Worm (Caenorhabditis elegans) whole organism, midembryonic: ENCODE results near the gene meg-4.

Experiments
- T22C8.4 ChIP-seq: fragments of 200-800 bp; sonication (Bioruptor generic); IDR thresholded peaks from 2 replicates; pipeline ENCODE4 v1.3.6; 2022; ENCODE audit warnings: missing genetic modification characterization, missing compliant biosample characterization
- cog-1 ChIP-seq: sonication (generic microtip); optimal IDR thresholded peaks from 2 replicates; lab custom pipeline; 2016; ENCODE audit warnings: missing genetic modification characterization, missing compliant biosample characterization
- flt-1 ChIP-seq: fragments of 200-800 bp; sonication (Bioruptor generic); IDR thresholded peaks from 2 replicates; pipeline ENCODE4 v1.3.6; 2022; ENCODE audit warnings: missing genetic modification characterization, missing compliant biosample characterization
- klf-2 ChIP-seq: fragments of 200-800 bp; sonication (Bioruptor generic); conservative IDR thresholded peaks from 2 replicates; pipeline ENCODE4 v1.3.6; 2022; ENCODE audit warnings: missing genetic modification reagents, missing genetic modification characterization, missing compliant biosample characterization
- med-1 ChIP-seq: sonication (generic microtip); optimal IDR thresholded peaks from 2 replicates; lab custom pipeline; 2017; ENCODE audit warnings: missing genetic modification characterization, mild to moderate bottlenecking, missing compliant biosample characterization, antibody characterized with exemption, missing genetic modification reagents; ENCODE audit not compliant: insufficient read depth
- ref-1 ChIP-seq: fragments of 200-800 bp; sonication (Bioruptor generic); conservative IDR thresholded peaks from 2 replicates; pipeline ENCODE4 v1.3.6; 2022; ENCODE audit warnings: missing genetic modification reagents, missing genetic modification characterization, missing compliant biosample characterization
- tab-1 ChIP-seq: fragments of 200-800 bp; sonication (Bioruptor generic); IDR thresholded peaks from 2 replicates; pipeline ENCODE4 v1.3.6; 2022; ENCODE audit warnings: missing genetic modification characterization, missing compliant biosample characterization
- ztf-23 ChIP-seq: fragments of 200-800 bp; sonication (Bioruptor generic); IDR thresholded peaks from 2 replicates; pipeline ENCODE4 v1.3.6; 2022; ENCODE audit warnings: missing genetic modification reagents, missing genetic modification characterization, missing compliant biosample characterization
- ztf-29 ChIP-seq: fragments of 200-800 bp; sonication (Bioruptor generic); IDR thresholded peaks from 2 replicates; pipeline ENCODE4 v1.3.6; 2022; ENCODE audit warnings: missing genetic modification reagents, missing genetic modification characterization, missing compliant biosample characterization

meg-4 gene

DNA sequence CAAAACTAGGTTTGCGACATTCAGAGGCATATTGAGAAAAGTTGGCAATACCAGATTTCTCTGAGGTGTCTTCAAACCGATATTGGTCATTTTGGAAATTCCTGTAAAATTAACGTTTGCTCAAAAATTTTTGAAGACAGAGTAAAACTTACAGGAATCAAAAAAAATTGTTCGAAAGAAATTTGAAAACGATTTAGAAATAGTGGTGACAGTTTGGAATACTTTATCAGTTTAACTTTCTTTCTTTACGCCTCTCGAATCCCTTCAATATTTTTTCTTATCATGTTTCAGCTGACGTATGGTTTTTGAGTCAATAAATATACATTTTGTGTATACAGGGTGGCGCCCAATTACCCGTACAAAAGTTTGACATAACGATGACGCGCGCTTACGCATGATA lies 35.7 kb downstream of the meg-4 start, which contains the start of gene fbxa-53:
Gene fbxa-53 (minus strand): TSS at position 101 of the 400 bp plus-strand sequence.
- no peak for TF ChIP-seq ztf-23 (GFP tag; lab: Robert Waterston, UW)

ce11 chrX:1720359-1720758 lies 37.6 kb downstream of the meg-4 start, which contains the start of gene F07G6.8:
TSS of gene F07G6.8 (minus strand) at chrX:1720459.
- no peak for TF ChIP-seq ztf-23 (GFP tag; lab: Robert Waterston, UW)
- TF ChIP-seq med-1: no peak
- no peak for TF ChIP-seq ztf-29
- no peak for TF ChIP-seq klf-2
- no peak for TF ChIP-seq tab-1 (GFP tag; lab: Robert Waterston, UW)
- no peak for TF ChIP-seq flt-1 (GFP tag; lab: Robert Waterston, UW)
- TF ChIP-seq cog-1 (tag; lab: Kevin White, UChicago): no peak
- TF ChIP-seq T22C8.4: no peak
- TF ChIP-seq ref-1 (GFP tag; lab: Robert Waterston, UW): no peak

DNA sequence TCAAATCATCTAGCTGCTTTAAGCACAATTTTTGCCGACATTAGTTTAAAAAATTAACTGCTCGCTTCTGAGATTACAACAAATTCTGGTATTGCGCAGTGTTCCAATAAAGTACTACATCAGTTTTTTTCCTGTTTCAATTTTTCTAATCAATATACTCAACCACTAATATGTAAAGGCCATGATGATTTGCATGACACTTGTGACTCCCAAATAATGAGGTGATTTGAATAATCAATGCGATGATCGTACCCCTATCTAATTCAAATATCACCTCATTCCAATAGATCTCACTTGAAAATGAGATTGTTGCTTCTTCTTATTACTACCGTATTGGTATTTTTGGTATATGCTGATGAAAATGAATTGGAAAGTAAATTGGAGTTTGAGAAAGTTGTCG lies 44.3 kb downstream of the meg-4 start, which contains the start of gene F07G6.2:
Gene F07G6.2 (plus strand): TSS at position 301 of the 400 bp plus-strand sequence.
- TF ChIP-seq tab-1 (GFP tag; lab: Robert Waterston, UW) (no peak), ref-1 (GFP tag; lab: Robert Waterston, UW) (no peak), klf-2 (no peak), ztf-23 (GFP tag; lab: Robert Waterston, UW) (no peak), cog-1 (tag; lab: Kevin White, UChicago) (no peak), flt-1 (GFP tag; lab: Robert Waterston, UW) (no peak), T22C8.4 (no peak), ztf-29 (no peak), med-1 (no peak)

ce11 chrX:1729558-1729957 lies 46.8 kb downstream of the meg-4 start, which contains the start of gene dgn-3:
TSS of gene dgn-3 (plus strand) at chrX:1729858.
- TF ChIP-seq T22C8.4: no peak
- TF ChIP-seq tab-1 (GFP tag; lab: Robert Waterston, UW): no peak
- no peak for TF ChIP-seq ztf-29
- TF ChIP-seq ref-1 (GFP tag; lab: Robert Waterston, UW): no peak
- no peak for TF ChIP-seq cog-1 (tag; lab: Kevin White, UChicago)
- TF ChIP-seq med-1: no peak

DNA sequence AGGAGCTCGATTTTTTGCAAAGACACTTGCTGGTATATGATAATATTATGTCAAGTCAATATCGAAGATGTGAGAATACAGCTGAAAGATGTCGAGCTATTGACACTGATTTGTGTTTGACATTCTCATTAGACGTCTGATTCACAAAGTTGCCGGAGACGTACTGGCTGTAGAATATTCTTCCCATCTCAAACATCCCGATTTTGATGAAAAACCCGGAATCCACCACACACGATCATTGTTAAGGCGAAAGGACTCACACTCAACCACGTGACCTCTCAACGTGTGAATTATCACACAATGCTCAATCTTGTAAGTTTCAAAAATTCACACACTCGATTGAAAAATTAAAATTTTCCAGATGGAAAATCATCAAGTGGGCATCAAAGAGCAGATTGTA lies 53.2 kb downstream of the meg-4 start, which contains the start of gene F07G6.12:
Gene F07G6.12 (plus strand): TSS at position 301 of the 400 bp plus-strand sequence.
- no peak for TF ChIP-seq tab-1 (GFP tag; lab: Robert Waterston, UW)
- TF ChIP-seq ref-1 (GFP tag; lab: Robert Waterston, UW): no peak
- no peak for TF ChIP-seq med-1
- no peak for TF ChIP-seq klf-2
- no peak for TF ChIP-seq ztf-29
- TF ChIP-seq cog-1 (tag; lab: Kevin White, UChicago): no peak
- TF ChIP-seq T22C8.4: no peak
- TF ChIP-seq flt-1 (GFP tag; lab: Robert Waterston, UW): no peak
